Worm (Caenorhabditis elegans): ENCODE data around the gene C51E3.10.

The C51E3.10 gene

DNA sequence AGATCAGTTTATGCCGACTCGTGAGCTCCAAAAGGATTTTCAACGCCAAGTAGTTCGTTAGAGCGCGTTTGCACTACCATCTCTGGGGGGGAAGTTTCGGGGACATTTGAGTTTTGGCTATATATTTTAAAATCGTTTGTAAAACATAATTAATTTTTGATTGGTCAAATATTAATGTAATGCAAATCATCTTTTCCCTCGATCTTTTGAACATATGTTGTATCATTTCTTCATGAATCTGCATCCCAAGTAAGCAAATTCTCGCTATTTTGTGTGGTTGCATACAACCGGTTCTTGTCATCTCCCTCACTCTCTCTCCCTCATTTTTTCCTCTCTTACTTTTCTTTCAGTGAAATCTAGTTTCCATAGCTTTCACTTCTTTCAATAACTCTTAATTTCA is 17.2 kb upstream of the C51E3.10 start (continued):
- TF ChIP-seq vab-15 (tag; optimal IDR thresholded peaks at IDR 0.05) (peak; percentile 62), ama-1 (optimal IDR thresholded peaks at IDR 0.05) (no peak), aha-1 (tag; optimal IDR thresholded peaks at IDR 0.05) (no peak), unc-130 (tag; optimal IDR thresholded peaks at IDR 0.05) (peak; percentile 39), snpc-4 (tag; optimal IDR thresholded peaks at IDR 0.05) (peak; percentile 54), zip-4 (GFP tag; optimal IDR thresholded peaks at IDR 0.05) (no peak), isw-1 (GFP tag; IDR thresholded peaks at IDR 0.05) (peak; percentile 63), ceh-90 (tag; optimal IDR thresholded peaks at IDR 0.05) (peak; percentile 35), irx-1 (tag; optimal IDR thresholded peaks at IDR 0.05) (peak; percentile 34), ztf-4 (tag; optimal IDR thresholded peaks at IDR 0.05) (no peak), nhr-11 (tag; optimal IDR thresholded peaks at IDR 0.05) (no peak), blmp-1 (tag; optimal IDR thresholded peaks at IDR 0.05) (peak; percentile 95), nhr-19 (GFP tag; conservative IDR thresholded peaks at IDR 0.05) (peak; percentile 77), ets-5 (GFP tag; IDR thresholded peaks at IDR 0.05) (no peak), unc-86 (tag; optimal IDR thresholded peaks at IDR 0.05) (peak; percentile 53), fos-1 (tag; optimal IDR thresholded peaks at IDR 0.05) (no peak), pqm-1 (tag; optimal IDR thresholded peaks at IDR 0.05) (no peak), nhr-20 (tag; optimal IDR thresholded peaks at IDR 0.05) (peak; percentile 85), egl-13 (tag; optimal IDR thresholded peaks at IDR 0.05) (peak; percentile 70), nhr-84 (tag; optimal IDR thresholded peaks at IDR 0.05) (no peak), lin-14 (GFP tag; optimal IDR thresholded peaks at IDR 0.05) (peak; percentile 85), ceh-88 (GFP tag; IDR thresholded peaks at IDR 0.05) (peak; percentile 59), tlp-1 (tag; optimal IDR thresholded peaks at IDR 0.05) (no peak), C34B4.2 (tag; optimal IDR thresholded peaks at IDR 0.05) (no peak), nhr-76 (tag; optimal IDR thresholded peaks at IDR 0.05) (no peak), unc-62 (GFP tag; optimal IDR thresholded peaks at IDR 0.05) (no peak), mab-9 (GFP tag; IDR thresholded peaks at IDR 0.05) (peak; percentile 34; the same call in 1 of the 2 replicates), snu-23 (GFP tag; optimal IDR thresholded peaks at IDR 0.05) (peak; percentile 81), dpl-1 (GFP tag; optimal IDR thresholded peaks at IDR 0.05) (peak; percentile 32 to 56 (median 39)), mep-1 (tag; optimal IDR thresholded peaks at IDR 0.05) (peak; percentile 37), aly-2 (tag; optimal IDR thresholded peaks at IDR 0.05) (no peak), dsc-1 (tag; optimal IDR thresholded peaks at IDR 0.05) (peak; percentile 73), lin-15B (tag; optimal IDR thresholded peaks at IDR 0.05) (peak; percentile 41), hlh-17 (GFP tag; optimal IDR thresholded peaks at IDR 0.05; ENCODE audit: borderline replicate concordance) (no peak), efl-1 (optimal IDR thresholded peaks at IDR 0.05) (peak; percentile 59 to 60), efl-1 (GFP tag; optimal IDR thresholded peaks at IDR 0.05 in 1 of 2) (peak; percentile 49 to 95), nhr-28 (tag; optimal IDR thresholded peaks at IDR 0.05) (no peak), elt-2 (tag; optimal IDR thresholded peaks at IDR 0.05) (peak; percentile 24), hpl-2 (GFP tag; optimal IDR thresholded peaks at IDR 0.05) (no peak), fkh-10 (GFP tag; optimal IDR thresholded peaks at IDR 0.05) (no peak), lsy-2 (tag; optimal IDR thresholded peaks at IDR 0.05) (peak; percentile 52 to 81), elt-3 (tag; optimal IDR thresholded peaks at IDR 0.05) (no peak)

- TF ChIP-seq irx-1 (tag; optimal IDR thresholded peaks at IDR 0.05) (peak; percentile 55), ceh-88 (GFP tag; IDR thresholded peaks at IDR 0.05) (peak; percentile 46; the same call in 1 of the 2 replicates), hpl-2 (GFP tag; optimal IDR thresholded peaks at IDR 0.05) (no peak), unc-30 (tag; optimal IDR thresholded peaks at IDR 0.05) (no peak), ztf-11 (tag; optimal IDR thresholded peaks at IDR 0.05) (peak in 1 of 2 experiments; percentile 25), efl-1 (optimal IDR thresholded peaks at IDR 0.05) (peak; percentile 44 to 53), efl-1 (GFP tag; optimal IDR thresholded peaks at IDR 0.05 in 1 of 2) (peak in 1 of 2 experiments; percentile 19), fos-1 (tag; optimal IDR thresholded peaks at IDR 0.05) (peak; percentile 74), fkh-10 (GFP tag; optimal IDR thresholded peaks at IDR 0.05) (peak; percentile 97), jun-1 (tag; optimal IDR thresholded peaks at IDR 0.05) (peak; percentile 41), mep-1 (tag; optimal IDR thresholded peaks at IDR 0.05) (peak; percentile 55), isw-1 (GFP tag; IDR thresholded peaks at IDR 0.05) (peak; percentile 78), pag-3 (tag; optimal IDR thresholded peaks at IDR 0.05; ENCODE audit: borderline replicate concordance, insufficient read depth) (no peak), lin-39 (tag; optimal IDR thresholded peaks at IDR 0.05) (no peak), nhr-47 (tag; optimal IDR thresholded peaks at IDR 0.05) (peak; percentile 87), lin-35 (GFP tag; optimal IDR thresholded peaks at IDR 0.05) (peak in 1 of 2 experiments; percentile 62), sox-4 (tag; optimal IDR thresholded peaks at IDR 0.05) (peak; percentile 43), snpc-4 (tag; optimal IDR thresholded peaks at IDR 0.05) (peak; percentile 45), ztf-4 (tag; optimal IDR thresholded peaks at IDR 0.05) (peak; percentile 76), mdl-1 (tag; optimal IDR thresholded peaks at IDR 0.05) (peak in 1 of 2 experiments; percentile 51), mab-9 (GFP tag; IDR thresholded peaks at IDR 0.05) (peak; percentile 9; the same call in 1 of the 2 replicates), xbp-1 (tag; optimal IDR thresholded peaks at IDR 0.05) (peak; percentile 66), swsn-7 (tag; optimal IDR thresholded peaks at IDR 0.05) (peak; percentile 85)
Observed at ce11 chrV:10174632-10175075, 13.7 kb upstream of the C51E3.10 start.
